In genomic region chr3R:30888550-30889259, dm6 we compare ENCODE assay signal across 1 fruit fly cellular context.
TF ChIP-seq lines count a peak whose summit lies in the region.

TSS of gene Sap-r (minus strand) at chr3R:30889062.

TF ChIP-seq in whole organism, embryonic, 481 proteins besides CTCF, POLR2A, EP300 and RAD21 (continued from another document and continues in another):
- TF ChIP-seq nmo (GFP tag; optimal IDR thresholded peaks at IDR 0.05; lab: Kevin White, UChicago) (peak; percentile 65), nerfin-1 (tag; optimal IDR thresholded peaks at IDR 0.05; lab: Kevin White, UChicago) (peak; percentile 1), CG9609 (GFP tag; optimal IDR thresholded peaks at IDR 0.05; lab: Kevin White, UChicago) (no peak), B-H2 (GFP tag; optimal IDR thresholded peaks at IDR 0.05; lab: Kevin White, UChicago) (peak; percentile 52), lbe (GFP tag; optimal IDR thresholded peaks at IDR 0.05; lab: Kevin White, UChicago) (peak; percentile 1), nerfin-2 (GFP tag; IDR thresholded peaks at IDR 0.05; lab: Robert Waterston, UW; ENCODE audit: partially characterized antibody) (peak; percentile 60), sna (GFP tag; IDR thresholded peaks at IDR 0.05; lab: Robert Waterston, UW; ENCODE audit: partially characterized antibody) (peak; percentile 60; the same call in 1 of the 2 replicates), CG15073 (GFP tag; optimal IDR thresholded peaks at IDR 0.05; lab: Kevin White, UChicago) (no peak), CG2120 (GFP tag; optimal IDR thresholded peaks at IDR 0.05; lab: Kevin White, UChicago) (peak; percentile 31), org-1 (GFP tag; optimal IDR thresholded peaks at IDR 0.05; lab: Kevin White, UChicago) (no peak), CG11504 (tag; optimal IDR thresholded peaks at IDR 0.05; lab: Kevin White, UChicago) (peak; percentile 57), CG16815 (GFP tag; optimal IDR thresholded peaks at IDR 0.05; lab: Kevin White, UChicago) (no peak), mam (GFP tag; optimal IDR thresholded peaks at IDR 0.05; lab: Kevin White, UChicago) (peak; percentile 5), Chrac-16 (GFP tag; optimal IDR thresholded peaks at IDR 0.05; lab: Kevin White, UChicago) (no peak), Myb (GFP tag; optimal IDR thresholded peaks at IDR 0.05; lab: Kevin White, UChicago) (peak; percentile 67), sug (tag; optimal IDR thresholded peaks at IDR 0.05; lab: Kevin White, UChicago) (peak; percentile 40), Abd-B (GFP tag; optimal IDR thresholded peaks at IDR 0.05; lab: Kevin White, UChicago) (peak; percentile 87), Max (GFP tag; optimal IDR thresholded peaks at IDR 0.05; lab: Kevin White, UChicago) (no peak), dysf (GFP tag; IDR thresholded peaks at IDR 0.05; lab: Robert Waterston, UW) (no peak), Side (GFP tag; optimal IDR thresholded peaks at IDR 0.05; lab: Kevin White, UChicago) (no peak), Blimp-1 (GFP tag; optimal IDR thresholded peaks at IDR 0.05; lab: Kevin White, UChicago) (no peak), CG15601 (tag; optimal IDR thresholded peaks at IDR 0.05; lab: Kevin White, UChicago) (peak; percentile 87), CG6791 (GFP tag; IDR thresholded peaks at IDR 0.05; lab: Robert Waterston, UW; ENCODE audit: partially characterized antibody) (peak; percentile 78), exex (tag; optimal IDR thresholded peaks at IDR 0.05; lab: Kevin White, UChicago) (peak; percentile 11), CG6689 (GFP tag; IDR thresholded peaks at IDR 0.05; lab: Robert Waterston, UW) (no peak), CG9437 (GFP tag; optimal IDR thresholded peaks at IDR 0.05; lab: Kevin White, UChicago) (no peak), sqz (GFP tag; optimal IDR thresholded peaks at IDR 0.05; lab: Kevin White, UChicago) (peak; percentile 81), CG10147 (GFP tag; optimal IDR thresholded peaks at IDR 0.05; lab: Kevin White, UChicago) (peak; percentile 23), Ets97D (GFP tag; optimal IDR thresholded peaks at IDR 0.05; lab: Kevin White, UChicago) (peak; percentile 89), ems (GFP tag; optimal IDR thresholded peaks at IDR 0.05; lab: Kevin White, UChicago) (peak; percentile 11), CG17829 (tag; optimal IDR thresholded peaks at IDR 0.05; lab: Kevin White, UChicago) (peak; percentile 64), tgo (GFP tag; IDR thresholded peaks at IDR 0.05; lab: Robert Waterston, UW) (no peak), CG34376 (GFP tag; optimal IDR thresholded peaks at IDR 0.05; lab: Kevin White, UChicago) (peak; percentile 8), ci (GFP tag; IDR thresholded peaks at IDR 0.05; lab: Robert Waterston, UW) (no peak; the same call in 2 of the 3 replicates), CG15479 (GFP tag; optimal IDR thresholded peaks at IDR 0.05; lab: Kevin White, UChicago) (no peak), Pdp1 (GFP tag; optimal IDR thresholded peaks at IDR 0.05; lab: Kevin White, UChicago) (peak in 1 of 2 experiments; percentile 41), CG2199 (GFP tag; IDR thresholded peaks at IDR 0.05; lab: Robert Waterston, UW) (no peak), CG13894 (tag; optimal IDR thresholded peaks at IDR 0.05; lab: Kevin White, UChicago) (peak; percentile 52), bsh (GFP tag; optimal IDR thresholded peaks at IDR 0.05; lab: Kevin White, UChicago) (no peak), lola (GFP tag; optimal IDR thresholded peaks at IDR 0.05; lab: Kevin White, UChicago) (no peak), CG2116 (GFP tag; optimal IDR thresholded peaks at IDR 0.05; lab: Kevin White, UChicago) (peak; percentile 28), ase (GFP tag; IDR thresholded peaks at IDR 0.05; lab: Robert Waterston, UW) (no peak), pnt (GFP tag; optimal IDR thresholded peaks at IDR 0.05; lab: Kevin White, UChicago) (no peak), Hmx (GFP tag; optimal IDR thresholded peaks at IDR 0.05; lab: Kevin White, UChicago) (no peak), E2f1 (GFP tag; IDR thresholded peaks at IDR 0.05; lab: Robert Waterston, UW) (no peak), CG1233 (GFP tag; optimal IDR thresholded peaks at IDR 0.05; lab: Kevin White, UChicago) (no peak), NFAT (GFP tag; IDR thresholded peaks at IDR 0.05; lab: Robert Waterston, UW) (peak; percentile 7; the same call in 1 of the 2 replicates), Scr (GFP tag; IDR thresholded peaks at IDR 0.05; lab: Robert Waterston, UW; ENCODE audit: partially characterized antibody) (peak; percentile 72), CG3407 (GFP tag; optimal IDR thresholded peaks at IDR 0.05; lab: Kevin White, UChicago) (no peak), zfh2 (GFP tag; optimal IDR thresholded peaks at IDR 0.05; lab: Kevin White, UChicago) (peak; percentile 22), lab (GFP tag; optimal IDR thresholded peaks at IDR 0.05; lab: Kevin White, UChicago) (peak; percentile 35), CG6254 (GFP tag; optimal IDR thresholded peaks at IDR 0.05; lab: Kevin White, UChicago) (no peak), CG12391 (tag; optimal IDR thresholded peaks at IDR 0.05; lab: Kevin White, UChicago) (peak; percentile 22), CG30403 (GFP tag; optimal IDR thresholded peaks at IDR 0.05; lab: Kevin White, UChicago) (no peak), CG3065 (GFP tag; optimal IDR thresholded peaks at IDR 0.05; lab: Kevin White, UChicago) (peak; percentile 15), wdn (GFP tag; IDR thresholded peaks at IDR 0.05; lab: Robert Waterston, UW) (no peak), unpg (GFP tag; optimal IDR thresholded peaks at IDR 0.05; lab: Kevin White, UChicago) (no peak), maf-S (GFP tag; optimal IDR thresholded peaks at IDR 0.05; lab: Kevin White, UChicago) (peak; percentile 23), tna (GFP tag; IDR thresholded peaks at IDR 0.05; lab: Robert Waterston, UW; ENCODE audit: partially characterized antibody) (peak; percentile 41), Deaf1 (tag; optimal IDR thresholded peaks at IDR 0.05; lab: Kevin White, UChicago) (no peak), chinmo (GFP tag; IDR thresholded peaks at IDR 0.05; lab: Robert Waterston, UW; ENCODE audit: partially characterized antibody) (peak; percentile 88; the same call in 2 of the 4 replicates), Jarid2 (GFP tag; optimal IDR thresholded peaks at IDR 0.05; lab: Kevin White, UChicago) (peak; percentile 24), Nf-YB (GFP tag; optimal IDR thresholded peaks at IDR 0.05; lab: Kevin White, UChicago) (peak; percentile 76), CG33557 (GFP tag; optimal IDR thresholded peaks at IDR 0.05; lab: Kevin White, UChicago) (peak; percentile 19), ind (GFP tag; optimal IDR thresholded peaks at IDR 0.05; lab: Kevin White, UChicago) (no peak), jumu (GFP tag; optimal IDR thresholded peaks at IDR 0.05; lab: Kevin White, UChicago) (no peak), CG34224 (GFP tag; IDR thresholded peaks at IDR 0.05; lab: Robert Waterston, UW; ENCODE audit: partially characterized antibody) (peak; percentile 75), inv (GFP tag; IDR thresholded peaks at IDR 0.05; lab: Robert Waterston, UW; ENCODE audit: partially characterized antibody) (peak; percentile 77; the same call in 1 of the 2 replicates), Nf-YC (tag; optimal IDR thresholded peaks at IDR 0.05; lab: Kevin White, UChicago) (peak; percentile 92), Sin3A (optimal IDR thresholded peaks at IDR 0.05; lab: Kevin White, UChicago) (peak; percentile 19), grn (GFP tag; optimal IDR thresholded peaks at IDR 0.05; lab: Kevin White, UChicago) (peak; percentile 18), CG7963 (GFP tag; IDR thresholded peaks at IDR 0.05; lab: Robert Waterston, UW; ENCODE audit: partially characterized antibody) (peak; percentile 17; the same call in 1 of the 3 replicates), Xbp1 (GFP tag; optimal IDR thresholded peaks at IDR 0.05; lab: Kevin White, UChicago) (peak; percentile 29), Sry-β (GFP tag; optimal IDR thresholded peaks at IDR 0.05; lab: Kevin White, UChicago) (no peak), CG14441 (GFP tag; IDR thresholded peaks at IDR 0.05; lab: Robert Waterston, UW) (no peak), CHES-1-like (GFP tag; optimal IDR thresholded peaks at IDR 0.05; lab: Kevin White, UChicago) (peak; percentile 7), CG8924 (tag; optimal IDR thresholded peaks at IDR 0.05; lab: Kevin White, UChicago) (peak; percentile 46), CG13287 (GFP tag; IDR thresholded peaks at IDR 0.05; lab: Robert Waterston, UW; ENCODE audit: partially characterized antibody) (peak; percentile 92), bbx (GFP tag; IDR thresholded peaks at IDR 0.05; lab: Robert Waterston, UW; ENCODE audit: partially characterized antibody) (peak; percentile 80), CG11560 (tag; IDR thresholded peaks at IDR 0.05; lab: Robert Waterston, UW) (peak; percentile 77; the same call in 2 of the 3 replicates), CG16813 (GFP tag; IDR thresholded peaks at IDR 0.05; lab: Robert Waterston, UW; ENCODE audit: partially characterized antibody) (peak; percentile 79), pho (GFP tag; optimal IDR thresholded peaks at IDR 0.05; lab: Kevin White, UChicago) (peak; percentile 24), Atf6 (GFP tag; IDR thresholded peaks at IDR 0.05; lab: Robert Waterston, UW) (0 out of 2 replicates have a peak, but pooled peaks have one; percentile 21), CG17361 (GFP tag; IDR thresholded peaks at IDR 0.05; lab: Robert Waterston, UW) (0 out of 3 replicates have a peak, but pooled peaks have one; percentile 15), Sry-δ (GFP tag; optimal IDR thresholded peaks at IDR 0.05; lab: Kevin White, UChicago) (peak; percentile 77), cas (GFP tag; IDR thresholded peaks at IDR 0.05; lab: Robert Waterston, UW) (no peak), CG32772 (GFP tag; IDR thresholded peaks at IDR 0.05; lab: Robert Waterston, UW) (no peak), CG11695 (GFP tag; IDR thresholded peaks at IDR 0.05; lab: Robert Waterston, UW) (no peak), zen (tag; optimal IDR thresholded peaks at IDR 0.05; lab: Kevin White, UChicago) (peak; percentile 77), Dek (tag; optimal IDR thresholded peaks at IDR 0.05; lab: Kevin White, UChicago) (peak; percentile 30), btn (GFP tag; optimal IDR thresholded peaks at IDR 0.05; lab: Kevin White, UChicago) (no peak), CG14860 (GFP tag; IDR thresholded peaks at IDR 0.05; lab: Robert Waterston, UW; ENCODE audit: partially characterized antibody) (no peak), Dref (GFP tag; IDR thresholded peaks at IDR 0.05; lab: Robert Waterston, UW) (peak; percentile 43), CG3163 (GFP tag; optimal IDR thresholded peaks at IDR 0.05; lab: Kevin White, UChicago) (peak; percentile 48), Tbp (GFP tag; optimal IDR thresholded peaks at IDR 0.05; lab: Kevin White, UChicago) (no peak), CG12299 (tag; optimal IDR thresholded peaks at IDR 0.05; lab: Kevin White, UChicago) (peak; percentile 34), CG11456 (GFP tag; IDR thresholded peaks at IDR 0.05; lab: Robert Waterston, UW) (no peak), nau (GFP tag; optimal IDR thresholded peaks at IDR 0.05; lab: Kevin White, UChicago) (no peak), sens (GFP tag; lab: Kevin White, UChicago) (peak; percentile 83), CG13424 (tag; optimal IDR thresholded peaks at IDR 0.05; lab: Kevin White, UChicago) (peak; percentile 8), Ets65A (GFP tag; lab: Kevin White, UChicago) (peak; percentile 67), HmgZ (tag; optimal IDR thresholded peaks at IDR 0.05; lab: Kevin White, UChicago) (peak; percentile 84), stwl (tag; optimal IDR thresholded peaks at IDR 0.05; lab: Kevin White, UChicago) (peak; percentile 91), YL-1 (GFP tag; optimal IDR thresholded peaks at IDR 0.05; lab: Kevin White, UChicago) (peak; percentile 80), CG32767 (GFP tag; IDR thresholded peaks at IDR 0.05; lab: Robert Waterston, UW) (no peak), C15 (GFP tag; IDR thresholded peaks at IDR 0.05; lab: Robert Waterston, UW) (no peak), Med (GFP tag; lab: Kevin White, UChicago) (peak; percentile 91), phol (tag; optimal IDR thresholded peaks at IDR 0.05; lab: Kevin White, UChicago) (peak; percentile 49), CG15011 (GFP tag; optimal IDR thresholded peaks at IDR 0.05; lab: Kevin White, UChicago) (no peak), Hsf (GFP tag; optimal IDR thresholded peaks at IDR 0.05; lab: Kevin White, UChicago) (peak; percentile 7), shn (GFP tag; optimal IDR thresholded peaks at IDR 0.05; lab: Kevin White, UChicago) (no peak), slbo (GFP tag; IDR thresholded peaks at IDR 0.05; lab: Robert Waterston, UW) (peak; percentile 33; the same call in 1 of the 2 replicates), CG7786 (GFP tag; optimal IDR thresholded peaks at IDR 0.05; lab: Kevin White, UChicago) (no peak), br (optimal IDR thresholded peaks at IDR 0.05; lab: Kevin White, UChicago) (no peak), ac (GFP tag; optimal IDR thresholded peaks at IDR 0.05; lab: Kevin White, UChicago) (no peak), cato (GFP tag; optimal IDR thresholded peaks at IDR 0.05; lab: Kevin White, UChicago; ENCODE audit: borderline replicate concordance) (no peak), row (GFP tag; IDR thresholded peaks at IDR 0.05; lab: Robert Waterston, UW) (peak; percentile 31; the same call in 1 of the 3 replicates), Usf (GFP tag; optimal IDR thresholded peaks at IDR 0.05; lab: Kevin White, UChicago) (no peak), Dbx (GFP tag; IDR thresholded peaks at IDR 0.05; lab: Robert Waterston, UW) (0 out of 3 replicates have a peak, but pooled peaks have one; percentile 31), CG2712 (tag; optimal IDR thresholded peaks at IDR 0.05; lab: Kevin White, UChicago) (peak; percentile 62), tup (GFP tag; optimal IDR thresholded peaks at IDR 0.05; lab: Kevin White, UChicago) (no peak), CG2875 (GFP tag; optimal IDR thresholded peaks at IDR 0.05; lab: Kevin White, UChicago) (no peak), MESR4 (GFP tag; optimal IDR thresholded peaks at IDR 0.05; lab: Kevin White, UChicago) (peak; percentile 96), tin (GFP tag; optimal IDR thresholded peaks at IDR 0.05; lab: Kevin White, UChicago) (no peak), HLHmδ (GFP tag; optimal IDR thresholded peaks at IDR 0.05; lab: Kevin White, UChicago) (no peak), vnd (GFP tag; IDR thresholded peaks at IDR 0.05; lab: Robert Waterston, UW; ENCODE audit: partially characterized antibody) (peak; percentile 39; the same call in 1 of the 3 replicates), Bteb2 (GFP tag; optimal IDR thresholded peaks at IDR 0.05; lab: Kevin White, UChicago) (peak; percentile 12), CG1602 (GFP tag; optimal IDR thresholded peaks at IDR 0.05; lab: Kevin White, UChicago) (no peak), gsb-n (tag; optimal IDR thresholded peaks at IDR 0.05; lab: Kevin White, UChicago) (peak; percentile 28), CG10431 (GFP tag; optimal IDR thresholded peaks at IDR 0.05; lab: Kevin White, UChicago) (no peak)
